Worm (Caenorhabditis elegans): ENCODE data around the gene srx-65.

srx-65 gene

ce11 chrV:3938789-3939188, 17.1 kb downstream of the srx-65 start, which contains the start of gene cyp-35B1:
Gene cyp-35B1 (plus strand): TSS chrV:3939032.
- no peak for TF ChIP-seq ceh-83 (GFP tag; optimal IDR thresholded peaks at IDR 0.05)
- TF ChIP-seq unc-62 (GFP tag; optimal IDR thresholded peaks at IDR 0.05), result no peak
- no peak for TF ChIP-seq sptf-1 (tag; optimal IDR thresholded peaks at IDR 0.05)
- no peak for TF ChIP-seq zip-8 (tag; optimal IDR thresholded peaks at IDR 0.05)
- TF ChIP-seq sem-2 (GFP tag; optimal IDR thresholded peaks at IDR 0.05), result no peak
- no peak for TF ChIP-seq M03D4.4 (tag; optimal IDR thresholded peaks at IDR 0.05)
- no peak for TF ChIP-seq ces-1 (GFP tag; optimal IDR thresholded peaks at IDR 0.05)
- TF ChIP-seq lin-32 (GFP tag; optimal IDR thresholded peaks at IDR 0.05), result no peak
- no peak for TF ChIP-seq nhr-76 (tag; optimal IDR thresholded peaks at IDR 0.05)
- no peak for TF ChIP-seq snpc-4 (tag; optimal IDR thresholded peaks at IDR 0.05)
- TF ChIP-seq drap-1 (GFP tag; optimal IDR thresholded peaks at IDR 0.05), result no peak
- no peak for TF ChIP-seq elt-3 (tag; optimal IDR thresholded peaks at IDR 0.05)
- TF ChIP-seq ceh-43 (GFP tag; optimal IDR thresholded peaks at IDR 0.05), result no peak
- no peak for TF ChIP-seq cnd-1 (tag; optimal IDR thresholded peaks at IDR 0.05)
- TF ChIP-seq pha-4 (tag; optimal IDR thresholded peaks at IDR 0.05), result no peak
- no peak for TF ChIP-seq nhr-2 (tag; optimal IDR thresholded peaks at IDR 0.05)
- TF ChIP-seq tbx-8 (GFP tag; optimal IDR thresholded peaks at IDR 0.05), result no peak
- TF ChIP-seq flh-1 (GFP tag; optimal IDR thresholded peaks at IDR 0.05), result no peak

ce11 chrV:3941860-3942259, 20.1 kb downstream of the srx-65 start, which contains the start of gene cyp-35B2:
Gene cyp-35B2 (plus strand): TSS chrV:3942160.
- TF ChIP-seq mep-1 (tag; optimal IDR thresholded peaks at IDR 0.05) (no peak), elt-3 (tag; optimal IDR thresholded peaks at IDR 0.05) (no peak), blmp-1 (tag; optimal IDR thresholded peaks at IDR 0.05) (no peak), unc-62 (GFP tag; optimal IDR thresholded peaks at IDR 0.05) (no peak), ces-1 (GFP tag; optimal IDR thresholded peaks at IDR 0.05) (no peak), cnd-1 (tag; optimal IDR thresholded peaks at IDR 0.05) (no peak), lin-13 (tag; optimal IDR thresholded peaks at IDR 0.05) (no peak), ceh-39 (tag; optimal IDR thresholded peaks at IDR 0.05) (no peak), nhr-2 (tag; optimal IDR thresholded peaks at IDR 0.05) (no peak), elt-1 (tag; optimal IDR thresholded peaks at IDR 0.05; ENCODE audit: borderline replicate concordance, insufficient read depth) (no peak), zip-8 (tag; optimal IDR thresholded peaks at IDR 0.05) (no peak), unc-39 (tag; optimal IDR thresholded peaks at IDR 0.05) (no peak), M03D4.4 (tag; optimal IDR thresholded peaks at IDR 0.05) (no peak), nhr-12 (tag; optimal IDR thresholded peaks at IDR 0.05) (no peak), sem-2 (GFP tag; optimal IDR thresholded peaks at IDR 0.05) (no peak), bed-3 (GFP tag; optimal IDR thresholded peaks at IDR 0.05) (no peak), mab-5 (tag; optimal IDR thresholded peaks at IDR 0.05) (no peak), pha-4 (tag; optimal IDR thresholded peaks at IDR 0.05) (no peak), mls-2 (tag; optimal IDR thresholded peaks at IDR 0.05) (no peak)

DNA sequence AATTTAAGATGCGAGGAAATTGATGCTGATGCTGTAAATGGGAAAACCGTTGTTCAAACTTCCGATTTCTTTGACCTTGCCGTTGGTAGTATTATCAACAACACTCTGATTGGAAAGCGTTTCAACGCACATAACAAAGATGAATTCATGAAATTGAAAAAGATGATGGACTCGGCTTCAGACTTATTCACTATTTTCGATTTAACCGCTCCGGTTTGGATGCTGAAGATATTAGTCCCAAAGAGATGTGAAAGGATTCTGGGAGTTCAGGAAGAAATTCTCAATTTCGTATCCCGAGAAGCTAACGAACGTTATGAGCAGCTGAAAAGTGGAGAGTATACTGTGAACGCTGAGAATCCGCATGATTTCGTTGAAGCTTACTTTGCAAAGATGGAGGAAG, 21.6 kb downstream of the srx-65 start:
- TF ChIP-seq bed-3 (GFP tag; optimal IDR thresholded peaks at IDR 0.05), result no peak
- TF ChIP-seq ceh-83 (GFP tag; optimal IDR thresholded peaks at IDR 0.05), result no peak
- no peak for TF ChIP-seq sptf-1 (tag; optimal IDR thresholded peaks at IDR 0.05)
- no peak for TF ChIP-seq mep-1 (tag; optimal IDR thresholded peaks at IDR 0.05)

DNA sequence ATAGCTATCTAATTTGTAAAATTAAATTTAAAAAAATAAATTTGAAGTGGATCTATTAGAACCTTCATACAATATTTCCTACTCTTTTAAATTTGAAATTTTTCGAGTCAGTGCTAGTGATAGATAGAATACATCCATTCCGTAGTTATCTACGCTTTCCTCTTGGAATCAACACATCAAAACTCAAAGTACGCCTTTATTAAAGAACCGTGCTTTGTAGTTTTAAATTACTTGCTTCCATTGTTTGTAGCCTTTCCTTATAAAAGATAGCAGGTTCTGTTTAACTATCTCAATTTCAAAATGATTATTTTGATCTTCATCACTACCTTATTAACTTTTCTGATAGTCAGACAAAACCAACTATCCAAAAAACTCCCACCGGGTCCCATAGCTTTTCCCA, 23.3 kb downstream of the srx-65 start, which contains the start of gene cyp-35B3:
Gene cyp-35B3 (plus strand): TSS at position 301 of the 400 bp plus-strand sequence.
- TF ChIP-seq nhr-2 (tag; optimal IDR thresholded peaks at IDR 0.05) (no peak), nhr-76 (tag; optimal IDR thresholded peaks at IDR 0.05) (no peak), elt-1 (tag; optimal IDR thresholded peaks at IDR 0.05; ENCODE audit: borderline replicate concordance, insufficient read depth) (no peak), elt-3 (tag; optimal IDR thresholded peaks at IDR 0.05) (no peak), blmp-1 (tag; optimal IDR thresholded peaks at IDR 0.05) (no peak), nhr-237 (tag; optimal IDR thresholded peaks at IDR 0.05) (no peak), mab-5 (tag; optimal IDR thresholded peaks at IDR 0.05) (no peak), snpc-4 (tag; optimal IDR thresholded peaks at IDR 0.05) (no peak), M03D4.4 (tag; optimal IDR thresholded peaks at IDR 0.05) (no peak), hlh-1 (tag; optimal IDR thresholded peaks at IDR 0.05) (no peak)

- TF ChIP-seq pha-4 (tag; optimal IDR thresholded peaks at IDR 0.05) (no peak), lsy-2 (tag; optimal IDR thresholded peaks at IDR 0.05) (no peak), unc-62 (GFP tag; optimal IDR thresholded peaks at IDR 0.05) (no peak), ztf-11 (tag; optimal IDR thresholded peaks at IDR 0.05) (no peak), lin-32 (GFP tag; optimal IDR thresholded peaks at IDR 0.05) (no peak), ceh-39 (tag; optimal IDR thresholded peaks at IDR 0.05) (no peak), ceh-43 (GFP tag; optimal IDR thresholded peaks at IDR 0.05) (no peak), nhr-76 (tag; optimal IDR thresholded peaks at IDR 0.05) (no peak), ceh-83 (GFP tag; optimal IDR thresholded peaks at IDR 0.05) (no peak), drap-1 (GFP tag; optimal IDR thresholded peaks at IDR 0.05) (no peak), lin-13 (tag; optimal IDR thresholded peaks at IDR 0.05) (no peak), sem-2 (GFP tag; optimal IDR thresholded peaks at IDR 0.05) (no peak), blmp-1 (tag; optimal IDR thresholded peaks at IDR 0.05) (no peak), mep-1 (tag; optimal IDR thresholded peaks at IDR 0.05) (no peak)
These were observed 28.0 kb downstream of the srx-65 start, which contains the start of gene dach-1 for ce11 chrV:3949723-3950122. Gene dach-1 (plus strand): TSS chrV:3950023.
